Worm (Caenorhabditis elegans) whole organism, L3 larva: ENCODE measurements around the gene maph-1.3.
"Not testable (repeated sequence)": the region's sequence is repeated elsewhere in the genome, so short reads cannot be mapped to it uniquely, and the experiment has no call there.

Experiments used
- ama-1 ChIP-seq: fragments of 150-350 bp; optimal IDR thresholded peaks from 2 replicates; lab custom pipeline; 2018
- ceh-82 ChIP-seq: fragments of 150-350 bp; optimal IDR thresholded peaks from 2 replicates; lab custom pipeline; 2014; ENCODE audit warnings: missing biosample characterization, missing genetic modification characterization
- ceh-9 ChIP-seq: sonication (generic microtip); optimal IDR thresholded peaks from 2 replicates; lab custom pipeline; 2018; ENCODE audit warnings: missing biosample characterization, missing genetic modification characterization
- fkh-10 ChIP-seq: sonication (generic microtip); optimal IDR thresholded peaks from 2 replicates; lab custom pipeline; 2017; ENCODE audit warnings: missing biosample characterization, missing genetic modification reagents, missing genetic modification characterization
- jun-1 ChIP-seq: fragments of 150-350 bp; optimal IDR thresholded peaks from 2 replicates; lab custom pipeline; 2014; ENCODE audit warnings: missing biosample characterization, missing genetic modification reagents, missing genetic modification characterization
- lin-15B ChIP-seq: fragments of 150-350 bp; optimal IDR thresholded peaks from 2 replicates; lab custom pipeline; 2014; ENCODE audit warnings: missing biosample characterization, missing genetic modification characterization
- lin-39 ChIP-seq: fragments of 150-350 bp; optimal IDR thresholded peaks from 2 replicates; lab custom pipeline; 2018; ENCODE audit warnings: missing biosample characterization, missing genetic modification reagents, missing genetic modification characterization
- nhr-12 ChIP-seq: fragments of 150-350 bp; optimal IDR thresholded peaks from 2 replicates; lab custom pipeline; 2014; ENCODE audit warnings: missing biosample characterization, missing genetic modification characterization
- sea-2 ChIP-seq: fragments of 150-350 bp; sonication (generic microtip); optimal IDR thresholded peaks from 4 replicates; lab custom pipeline; 2014; ENCODE audit warnings: missing biosample characterization, missing genetic modification reagents, missing genetic modification characterization

ce11 chrIII:3844746-3845145 lies at the start of gene maph-1.3:
- TF ChIP-seq fkh-10; sea-2; lin-39; ceh-82; ama-1 (lab: Kevin White, UChicago); lin-15B (tag; lab: Kevin White, UChicago); jun-1 (tag; lab: Kevin White, UChicago); nhr-12 (tag; lab: Kevin White, UChicago); ceh-9 (tag; lab: Kevin White, UChicago): not testable (repeated sequence)
